Fruit fly (Drosophila melanogaster): ENCODE data around the gene CG45080.

CG45080 gene

DNA sequence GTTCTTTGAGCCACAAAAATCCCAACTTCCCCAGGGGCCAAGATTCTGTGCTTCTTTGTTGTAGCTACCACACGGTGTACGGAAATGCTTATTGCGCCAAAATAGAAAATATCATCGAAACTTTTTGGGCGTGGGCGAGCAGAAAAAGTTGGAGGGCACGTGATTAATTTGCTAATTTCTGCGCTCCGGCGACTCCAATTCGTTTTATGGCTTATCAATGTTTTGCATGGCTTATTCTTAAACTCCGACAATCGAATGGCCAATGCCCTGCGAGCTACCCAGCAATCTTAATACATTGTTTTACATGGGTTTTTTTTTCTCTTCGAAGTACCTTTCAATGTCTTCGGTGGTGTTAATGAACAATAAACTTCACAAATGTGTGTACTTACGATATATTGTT, 43.6 kb downstream of the CG45080 start:
- TF ChIP-seq svp (GFP tag) (peak; percentile 74), fkh (GFP tag; optimal IDR thresholded peaks at IDR 0.05) (no peak)

dm6 chr3R:13274257-13274796, 44.7 kb downstream of the CG45080 start:
- TF ChIP-seq achi (GFP tag; optimal IDR thresholded peaks at IDR 0.05) = no peak
- no peak for TF ChIP-seq dac (GFP tag; optimal IDR thresholded peaks at IDR 0.05)
- no peak for TF ChIP-seq Met (GFP tag; optimal IDR thresholded peaks at IDR 0.05)
- no peak for TF ChIP-seq CG6792 (GFP tag; optimal IDR thresholded peaks at IDR 0.05)
- TF ChIP-seq svp (GFP tag) = no peak
- no peak for TF ChIP-seq Gug (GFP tag; IDR thresholded peaks at IDR 0.05)
- TF ChIP-seq CG11762 (GFP tag; optimal IDR thresholded peaks at IDR 0.05; ENCODE audit: insufficient read depth) = no peak
- TF ChIP-seq CG11902 (GFP tag; optimal IDR thresholded peaks at IDR 0.05) = no peak
- no peak for TF ChIP-seq vri (GFP tag; optimal IDR thresholded peaks at IDR 0.05)
- TF ChIP-seq CG6163 (GFP tag; IDR thresholded peaks at IDR 0.05) = no peak
- TF ChIP-seq Eip78C (GFP tag) = no peak
- no peak for TF ChIP-seq CG8319 (GFP tag; optimal IDR thresholded peaks at IDR 0.05)
- no peak for TF ChIP-seq Hr4 (GFP tag; optimal IDR thresholded peaks at IDR 0.05)

DNA sequence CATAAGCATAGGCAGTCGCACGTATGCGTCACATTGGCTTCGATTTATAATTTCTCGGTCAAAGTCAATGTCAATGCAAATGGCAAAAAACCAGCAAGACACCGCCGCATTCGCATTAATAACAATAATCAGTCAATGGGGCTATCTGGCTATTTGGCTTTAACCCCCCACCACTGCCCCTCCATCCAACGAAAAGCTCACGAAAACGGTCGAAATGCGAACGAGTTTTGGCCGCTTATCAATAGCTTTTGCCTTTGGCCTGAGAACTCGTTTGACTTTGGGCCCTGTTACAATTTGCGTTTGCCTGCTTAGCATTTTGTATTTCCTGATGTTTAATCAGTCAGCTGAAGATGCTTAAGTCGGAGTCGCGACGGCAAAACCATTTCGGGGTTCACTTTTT, 45.6 kb downstream of the CG45080 start:
- TF ChIP-seq net (GFP tag; optimal IDR thresholded peaks at IDR 0.05) (no peak), fkh (GFP tag; optimal IDR thresholded peaks at IDR 0.05) (no peak), dsx (GFP tag; optimal IDR thresholded peaks at IDR 0.05; ENCODE audit: poor library complexity, severe bottlenecking) (no peak), CG11902 (GFP tag; optimal IDR thresholded peaks at IDR 0.05) (no peak), spab (GFP tag; optimal IDR thresholded peaks at IDR 0.05) (no peak), CG10669 (GFP tag; optimal IDR thresholded peaks at IDR 0.05) (no peak), Sox14 (GFP tag; optimal IDR thresholded peaks at IDR 0.05) (no peak), vri (GFP tag; optimal IDR thresholded peaks at IDR 0.05) (no peak)

dm6 chr3R:13271758-13272157, 47.3 kb downstream of the CG45080 start, which contains the start of gene TBC1D5:
Gene TBC1D5, minus strand, starts transcription at chr3R:13272011.
- TF ChIP-seq CG8119 (GFP tag; IDR thresholded peaks at IDR 0.05) (no peak), svp (GFP tag) (peak; percentile 63), Eip78C (GFP tag) (peak; percentile 69), Sox14 (GFP tag; optimal IDR thresholded peaks at IDR 0.05) (peak; percentile 8), CG6854 (GFP tag; optimal IDR thresholded peaks at IDR 0.05) (peak; percentile 14)

dm6 chr3R:13270648-13271047, 48.4 kb downstream of the CG45080 start:
- TF ChIP-seq fkh (GFP tag; optimal IDR thresholded peaks at IDR 0.05) (no peak), CG11762 (GFP tag; optimal IDR thresholded peaks at IDR 0.05; ENCODE audit: insufficient read depth) (no peak), ss (GFP tag; optimal IDR thresholded peaks at IDR 0.05) (no peak), dac (GFP tag; optimal IDR thresholded peaks at IDR 0.05) (no peak), Eip75B (GFP tag; optimal IDR thresholded peaks at IDR 0.05) (no peak), svp (GFP tag) (peak; percentile 100), Ets96B (tag; optimal IDR thresholded peaks at IDR 0.05) (no peak), Eip78C (GFP tag) (peak; percentile 1), CG11294 (GFP tag; IDR thresholded peaks at IDR 0.05) (no peak), Sox14 (GFP tag; optimal IDR thresholded peaks at IDR 0.05) (peak; percentile 7), Hr4 (GFP tag; optimal IDR thresholded peaks at IDR 0.05) (no peak)

Data from whole organism, prepupa.